Worm (Caenorhabditis elegans) whole organism, mixed stage, embryonic: ENCODE data around the gene nhr-267.
"Not testable (repeated sequence)": the region's sequence is repeated elsewhere in the genome, so short reads cannot be mapped to it uniquely, and the experiment has no call there.

Experiments used
- M03D4.4 ChIP-seq: sonication (generic microtip); optimal IDR thresholded peaks from 2 replicates; lab custom pipeline; 2017; ENCODE audit warnings: mild to moderate bottlenecking, missing genetic modification characterization, missing compliant biosample characterization
- blmp-1 ChIP-seq: fragments of 150-350 bp; optimal IDR thresholded peaks from 2 replicates; lab custom pipeline; 2014; ENCODE audit warnings: missing biosample characterization, missing genetic modification characterization
- ceh-39 ChIP-seq: fragments of 150-350 bp; optimal IDR thresholded peaks from 2 replicates; lab custom pipeline; 2014; ENCODE audit warnings: missing biosample characterization, missing genetic modification characterization
- ceh-43 ChIP-seq: fragments of 200-800 bp; sonication (Bioruptor generic); optimal IDR thresholded peaks from 2 replicates; lab custom pipeline; 2018; ENCODE audit warnings: mild to moderate bottlenecking, missing genetic modification characterization, moderate library complexity, missing compliant biosample characterization
- ceh-83 ChIP-seq: fragments of 200-800 bp; sonication (Bioruptor generic); optimal IDR thresholded peaks from 2 replicates; lab custom pipeline; 2018; ENCODE audit warnings: mild to moderate bottlenecking, missing genetic modification characterization, missing compliant biosample characterization
- ces-1 ChIP-seq: fragments of 150-350 bp; optimal IDR thresholded peaks from 2 replicates; lab custom pipeline; 2014; ENCODE audit warnings: missing biosample characterization, missing genetic modification reagents, missing genetic modification characterization
- cnd-1 ChIP-seq: fragments of 200-800 bp; sonication (Bioruptor generic); optimal IDR thresholded peaks from 2 replicates; lab custom pipeline; 2018; ENCODE audit warnings: mild to moderate bottlenecking, missing genetic modification characterization, missing compliant biosample characterization
- drap-1 ChIP-seq: fragments of 200-800 bp; sonication (Bioruptor generic); optimal IDR thresholded peaks from 3 replicates; lab custom pipeline; 2018; ENCODE audit warnings: mild to moderate bottlenecking, missing genetic modification characterization, missing compliant biosample characterization
- elt-1 ChIP-seq: sonication (generic microtip); optimal IDR thresholded peaks from 2 replicates; lab custom pipeline; 2017; ENCODE audit warnings: missing genetic modification characterization, mild to moderate bottlenecking, missing compliant biosample characterization, antibody characterized with exemption, moderate library complexity, borderline replicate concordance; ENCODE audit not compliant: insufficient read depth
- elt-3 ChIP-seq: fragments of 150-350 bp; optimal IDR thresholded peaks from 2 replicates; lab custom pipeline; 2014; ENCODE audit warnings: missing biosample characterization, missing genetic modification characterization
- ham-2 ChIP-seq: fragments of 200-800 bp; sonication (Bioruptor generic); optimal IDR thresholded peaks from 2 replicates; lab custom pipeline; 2018; ENCODE audit warnings: mild to moderate bottlenecking, missing genetic modification characterization, missing compliant biosample characterization
- hlh-1 ChIP-seq: fragments of 150-350 bp; optimal IDR thresholded peaks from 2 replicates; lab custom pipeline; 2014; ENCODE audit warnings: missing biosample characterization, missing genetic modification reagents, missing genetic modification characterization
- lin-13 ChIP-seq: fragments of 150-350 bp; optimal IDR thresholded peaks from 2 replicates; lab custom pipeline; 2014; ENCODE audit warnings: missing biosample characterization, missing genetic modification characterization
- lin-32 ChIP-seq: fragments of 200-800 bp; sonication (Bioruptor generic); optimal IDR thresholded peaks from 2 replicates; lab custom pipeline; 2018; ENCODE audit warnings: mild to moderate bottlenecking, missing genetic modification characterization, missing compliant biosample characterization
- lsy-2 ChIP-seq: fragments of 150-350 bp; optimal IDR thresholded peaks from 2 replicates; lab custom pipeline; 2014; ENCODE audit warnings: missing biosample characterization, missing genetic modification characterization
- mab-5 ChIP-seq: fragments of 150-350 bp; optimal IDR thresholded peaks from 2 replicates; lab custom pipeline; 2014; ENCODE audit warnings: missing biosample characterization, missing genetic modification characterization
- mep-1 ChIP-seq: fragments of 150-350 bp; optimal IDR thresholded peaks from 2 replicates; lab custom pipeline; 2017; ENCODE audit warnings: missing biosample characterization, missing genetic modification reagents, missing genetic modification characterization, inconsistent platforms
- nhr-12 ChIP-seq: fragments of 150-350 bp; optimal IDR thresholded peaks from 2 replicates; lab custom pipeline; 2014; ENCODE audit warnings: missing biosample characterization, missing genetic modification characterization
- nhr-2 ChIP-seq: fragments of 150-350 bp; optimal IDR thresholded peaks from 2 replicates; lab custom pipeline; 2014; ENCODE audit warnings: missing biosample characterization, missing genetic modification characterization
- nhr-237 ChIP-seq: fragments of 150-350 bp; optimal IDR thresholded peaks from 2 replicates; lab custom pipeline; 2014; ENCODE audit warnings: missing biosample characterization, missing genetic modification characterization
- nhr-28 ChIP-seq: fragments of 150-350 bp; optimal IDR thresholded peaks from 2 replicates; lab custom pipeline; 2014; ENCODE audit warnings: missing biosample characterization, missing genetic modification characterization
- nhr-76 ChIP-seq: sonication (generic microtip); optimal IDR thresholded peaks from 2 replicates; lab custom pipeline; 2017; ENCODE audit warnings: missing biosample characterization, missing genetic modification characterization
- pha-4 ChIP-seq: fragments of 150-350 bp; optimal IDR thresholded peaks from 2 replicates; lab custom pipeline; 2018; ENCODE audit warnings: missing biosample characterization, missing genetic modification reagents, missing genetic modification characterization
- sem-2 ChIP-seq: fragments of 200-800 bp; sonication (Bioruptor generic); optimal IDR thresholded peaks from 2 replicates; lab custom pipeline; 2018; ENCODE audit warnings: mild to moderate bottlenecking, missing genetic modification characterization, missing compliant biosample characterization
- sptf-1 ChIP-seq: sonication (generic microtip); optimal IDR thresholded peaks from 2 replicates; lab custom pipeline; 2017; ENCODE audit warnings: mild to moderate bottlenecking, missing genetic modification characterization, moderate library complexity, missing compliant biosample characterization
- tbx-8 ChIP-seq: fragments of 200-800 bp; sonication (Bioruptor generic); optimal IDR thresholded peaks from 2 replicates; lab custom pipeline; 2018; ENCODE audit warnings: mild to moderate bottlenecking, missing genetic modification characterization, moderate library complexity, missing compliant biosample characterization
- unc-120 ChIP-seq: sonication (generic microtip); optimal IDR thresholded peaks from 2 replicates; lab custom pipeline; 2017; ENCODE audit warnings: missing genetic modification characterization, missing compliant biosample characterization; ENCODE audit not compliant: poor library complexity, severe bottlenecking
- unc-39 ChIP-seq: fragments of 150-350 bp; optimal IDR thresholded peaks from 2 replicates; lab custom pipeline; 2014; ENCODE audit warnings: missing biosample characterization, missing genetic modification characterization
- unc-62 ChIP-seq: fragments of 150-350 bp; optimal IDR thresholded peaks from 2 replicates; lab custom pipeline; 2014; ENCODE audit warnings: missing biosample characterization, missing genetic modification reagents, missing genetic modification characterization
- zip-8 ChIP-seq: fragments of 150-350 bp; optimal IDR thresholded peaks from 2 replicates; lab custom pipeline; 2014; ENCODE audit warnings: missing biosample characterization, missing genetic modification characterization
- ztf-11 ChIP-seq: fragments of 150-350 bp; optimal IDR thresholded peaks from 2 replicates; lab custom pipeline; 2014; ENCODE audit warnings: missing biosample characterization, missing genetic modification characterization

Gene nhr-267

DNA sequence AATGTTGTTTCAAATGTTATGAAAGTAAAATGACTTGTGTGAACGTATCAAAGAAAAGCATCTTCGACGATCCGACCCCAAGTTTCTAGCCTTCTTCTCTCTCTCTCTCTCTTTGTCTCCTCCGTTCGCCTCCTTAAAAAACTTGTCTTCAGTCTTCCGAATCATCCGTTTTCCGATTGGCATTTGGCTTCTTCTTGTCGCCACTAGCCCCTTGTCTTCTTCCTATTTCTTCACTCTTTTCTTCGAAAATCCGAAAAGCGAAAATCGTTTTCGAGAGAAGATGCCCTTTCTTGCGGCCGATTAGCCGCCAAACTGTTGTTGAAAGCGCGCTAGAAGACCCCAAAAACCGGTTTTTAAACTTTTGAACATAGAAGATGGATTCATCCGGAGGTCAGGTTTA is 27.7 kb downstream of the nhr-267 start:
- TF ChIP-seq ham-2 (GFP tag; lab: Kevin White, UChicago) (peak; percentile 6), hlh-1 (tag; lab: Kevin White, UChicago) (no peak)

ce11 chrIV:9256865-9257264 is 29.3 kb downstream of the nhr-267 start:
- no peak for TF ChIP-seq tbx-8 (GFP tag; lab: Kevin White, UChicago)
- no peak for TF ChIP-seq nhr-12 (tag; lab: Kevin White, UChicago)
- no peak for TF ChIP-seq nhr-28 (tag; lab: Kevin White, UChicago)
- no peak for TF ChIP-seq unc-62
- TF ChIP-seq zip-8 (tag; lab: Kevin White, UChicago): peak; percentile 88
- TF ChIP-seq unc-39: no peak
- TF ChIP-seq mep-1 (tag; lab: Kevin White, UChicago): no peak
- TF ChIP-seq lsy-2 (tag; lab: Kevin White, UChicago): no peak
- no peak for TF ChIP-seq cnd-1 (tag; lab: Kevin White, UChicago)

ce11 chrIV:9256017-9256416 is 30.2 kb downstream of the nhr-267 start, which contains the start of gene Y11D7A.9:
TSS of gene Y11D7A.9 (minus strand) at chrIV:9256117.
- TF ChIP-seq cnd-1 (tag; lab: Kevin White, UChicago): no peak
- TF ChIP-seq blmp-1: no peak
- TF ChIP-seq mab-5 (tag; lab: Kevin White, UChicago): no peak
- no peak for TF ChIP-seq lin-32 (GFP tag; lab: Kevin White, UChicago)
- no peak for TF ChIP-seq ham-2 (GFP tag; lab: Kevin White, UChicago)
- TF ChIP-seq unc-62: no peak

DNA sequence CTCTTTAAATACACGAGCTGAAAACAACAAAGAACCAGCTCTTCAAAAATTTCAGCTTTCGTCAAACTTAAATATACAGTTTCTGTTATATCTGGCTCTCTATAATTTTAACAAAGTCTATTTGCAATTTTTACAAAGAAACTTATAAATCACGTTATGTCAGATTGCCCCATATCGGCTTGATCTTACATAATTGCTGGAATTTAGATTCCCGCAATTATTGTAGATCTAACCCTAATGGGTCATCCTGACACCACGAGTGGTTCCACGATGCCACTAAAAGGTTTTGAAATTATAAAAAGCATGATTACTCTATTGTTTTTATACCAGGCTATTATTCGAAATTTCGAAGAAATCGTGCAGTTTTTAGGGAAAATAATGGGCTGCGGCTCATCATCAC is 35.1 kb downstream of the nhr-267 start, which contains the start of gene Y11D7A.8:
Gene Y11D7A.8, plus strand, starts transcription at position 301 of the 400 bp plus-strand sequence.
- no peak for TF ChIP-seq sptf-1 (tag; lab: Kevin White, UChicago)
- no peak for TF ChIP-seq ces-1 (GFP tag; lab: Kevin White, UChicago)
- no peak for TF ChIP-seq mep-1 (tag; lab: Kevin White, UChicago)
- TF ChIP-seq hlh-1 (tag; lab: Kevin White, UChicago): no peak
- no peak for TF ChIP-seq nhr-2 (tag; lab: Kevin White, UChicago)
- no peak for TF ChIP-seq nhr-76
- no peak for TF ChIP-seq lin-13 (tag; lab: Kevin White, UChicago)
- no peak for TF ChIP-seq elt-3 (tag; lab: Kevin White, UChicago)
- TF ChIP-seq ztf-11 (tag; lab: Kevin White, UChicago): no peak
- TF ChIP-seq M03D4.4 (tag; lab: Kevin White, UChicago): no peak
- no peak for TF ChIP-seq ceh-39 (tag; lab: Kevin White, UChicago)
- no peak for TF ChIP-seq elt-1 (tag; lab: Kevin White, UChicago)
- TF ChIP-seq mab-5 (tag; lab: Kevin White, UChicago): no peak
- TF ChIP-seq unc-62: no peak
- TF ChIP-seq unc-120 (tag; lab: Kevin White, UChicago): no peak
- TF ChIP-seq ceh-83 (GFP tag; lab: Kevin White, UChicago): no peak
- TF ChIP-seq pha-4: no peak
- no peak for TF ChIP-seq unc-39
- no peak for TF ChIP-seq nhr-237 (tag; lab: Kevin White, UChicago)
- TF ChIP-seq ceh-43 (GFP tag; lab: Kevin White, UChicago): no peak
- TF ChIP-seq, all 35 proteins: peak for 0

ce11 chrIV:9249219-9249618 is 37.0 kb downstream of the nhr-267 start, which contains the start of gene Y11D7A.7:
TSS of gene Y11D7A.7 (plus strand) at chrIV:9249519.
- TF ChIP-seq ztf-11, ceh-39, unc-120 (tag; lab: Kevin White, UChicago): not testable (repeated sequence)

DNA sequence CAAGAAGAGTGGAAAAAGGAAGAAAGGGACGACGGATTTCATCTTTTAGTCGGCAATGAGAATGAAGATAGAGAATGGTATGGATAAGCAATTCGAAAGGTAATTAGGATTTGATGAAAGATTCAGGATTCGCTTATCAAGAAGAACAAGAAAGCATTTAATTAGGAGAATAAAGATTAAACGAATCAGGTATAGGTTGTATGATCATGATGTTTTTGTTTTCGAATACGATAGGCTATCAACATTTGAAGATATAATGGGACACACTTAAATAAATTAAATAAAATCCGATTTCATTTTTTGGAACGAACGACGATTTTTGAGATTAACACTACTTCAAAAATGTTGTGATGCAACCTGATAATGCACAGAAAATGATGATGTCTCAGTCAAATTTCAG is 40.8 kb downstream of the nhr-267 start, which contains the start of gene Y11D7A.5:
Gene Y11D7A.5, minus strand, starts transcription at position 101 of the 400 bp plus-strand sequence.
- TF ChIP-seq ceh-39 (tag; lab: Kevin White, UChicago): no peak
- no peak for TF ChIP-seq nhr-28 (tag; lab: Kevin White, UChicago)
- no peak for TF ChIP-seq nhr-2 (tag; lab: Kevin White, UChicago)
- TF ChIP-seq elt-1 (tag; lab: Kevin White, UChicago): no peak
- TF ChIP-seq sem-2: no peak
- TF ChIP-seq drap-1 (GFP tag; lab: Kevin White, UChicago): no peak
- no peak for TF ChIP-seq blmp-1
- TF ChIP-seq pha-4: no peak
- TF ChIP-seq tbx-8 (GFP tag; lab: Kevin White, UChicago): no peak
- no peak for TF ChIP-seq ceh-43 (GFP tag; lab: Kevin White, UChicago)
- no peak for TF ChIP-seq lin-13 (tag; lab: Kevin White, UChicago)
- no peak for TF ChIP-seq mab-5 (tag; lab: Kevin White, UChicago)
- no peak for TF ChIP-seq M03D4.4 (tag; lab: Kevin White, UChicago)
